Fruit fly (Drosophila melanogaster) whole organism, pupa: ENCODE data around the gene CG5644.

Experiments used
- CG10348 ChIP-seq: fragments of 200-800 bp; sonication (Bioruptor generic); IDR thresholded peaks from 2 replicates; pipeline ENCODE4 v1.3.6; 2022; ENCODE audit warnings: missing biosample characterization, missing genetic modification characterization
- CG13204 ChIP-seq: fragments of 200-800 bp; sonication (Bioruptor generic); optimal IDR thresholded peaks from 2 replicates; lab custom pipeline; 2018; ENCODE audit warnings: missing biosample characterization, mild to moderate bottlenecking, missing genetic modification characterization, moderate library complexity
- CG14655 ChIP-seq: fragments of 200-800 bp; sonication (Bioruptor generic); optimal IDR thresholded peaks from 3 replicates; lab custom pipeline; 2017; ENCODE audit warnings: mild to moderate bottlenecking, missing biosample characterization, missing genetic modification reagents, missing genetic modification characterization
- CG32121 ChIP-seq: fragments of 200-800 bp; sonication (Bioruptor generic); IDR thresholded peaks from 2 replicates; pipeline ENCODE4 v1.3.6; 2022; ENCODE audit warnings: missing biosample characterization, missing genetic modification characterization
- CG34367 ChIP-seq: fragments of 200-800 bp; sonication (Bioruptor generic); optimal IDR thresholded peaks from 2 replicates; lab custom pipeline; 2018; ENCODE audit warnings: missing biosample characterization, mild to moderate bottlenecking, missing genetic modification characterization
- EcR ChIP-seq: fragments of 200-800 bp; sonication (Bioruptor generic); optimal IDR thresholded peaks from 3 replicates; lab custom pipeline; 2019; ENCODE audit warnings: missing biosample characterization, missing genetic modification characterization, mild to moderate bottlenecking, moderate library complexity, missing genetic modification reagents
- Ets98B ChIP-seq: fragments of 200-800 bp; sonication (Bioruptor generic); IDR thresholded peaks from 2 replicates; pipeline ENCODE4 v1.3.6; 2022; ENCODE audit warnings: missing biosample characterization, missing genetic modification characterization
- Pif1A ChIP-seq: fragments of 200-800 bp; sonication (Bioruptor generic); optimal IDR thresholded peaks from 3 replicates; lab custom pipeline; 2016; ENCODE audit warnings: missing biosample characterization, missing genetic modification characterization
- Pif1B ChIP-seq: fragments of 200-800 bp; sonication (Bioruptor generic); optimal IDR thresholded peaks from 3 replicates; lab custom pipeline; 2016; ENCODE audit warnings: missing biosample characterization, missing genetic modification characterization
- Snoo ChIP-seq: fragments of 200-800 bp; sonication (Bioruptor generic); optimal IDR thresholded peaks from 3 replicates; lab custom pipeline; 2017; ENCODE audit warnings: missing biosample characterization, mild to moderate bottlenecking, missing genetic modification characterization, inconsistent platforms
- gl ChIP-seq: fragments of 200-800 bp; sonication (Bioruptor generic); optimal IDR thresholded peaks from 2 replicates; lab custom pipeline; 2018; ENCODE audit warnings: missing biosample characterization, mild to moderate bottlenecking, missing genetic modification characterization
- rn ChIP-seq: fragments of 200-800 bp; sonication (Bioruptor generic); IDR thresholded peaks from 2 replicates; pipeline ENCODE4 v1.3.6; 2022; ENCODE audit warnings: missing biosample characterization, missing genetic modification characterization

DNA sequence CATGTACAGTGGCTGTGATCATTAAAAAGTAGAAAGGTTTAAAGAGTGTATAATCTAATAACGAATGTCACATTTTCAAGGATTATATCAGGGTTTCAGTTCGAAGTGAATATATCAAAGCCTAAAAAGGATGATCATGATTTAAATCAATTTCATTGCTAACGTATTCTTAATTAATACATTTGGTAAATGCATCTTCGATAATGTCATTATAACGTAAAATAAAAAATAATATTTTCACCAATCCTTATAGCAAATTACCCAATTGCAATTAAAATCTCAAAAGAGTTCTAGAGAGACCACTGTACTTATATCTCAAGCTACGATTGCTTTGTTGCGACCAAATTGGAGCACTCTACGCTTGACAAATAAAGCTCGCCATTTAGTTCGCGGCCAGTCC, 2.4 kb upstream of the CG5644 start:
- TF ChIP-seq CG14655 (GFP tag; lab: Kevin White, UChicago) (no peak), Ets98B (GFP tag; lab: Robert Waterston, UW) (no peak), Snoo (tag; lab: Kevin White, UChicago) (no peak), Pif1A (GFP tag; lab: Kevin White, UChicago) (no peak), rn (GFP tag; lab: Robert Waterston, UW) (no peak), gl (tag; lab: Kevin White, UChicago) (no peak), CG10348 (no peak), Pif1B (no peak), EcR (GFP tag; lab: Kevin White, UChicago) (no peak), CG32121 (GFP tag; lab: Robert Waterston, UW) (no peak), CG34367 (no peak), CG13204 (GFP tag; lab: Kevin White, UChicago) (no peak)
